Worm (Caenorhabditis elegans): ENCODE data around the gene C26B2.2.
A peak's percentile ranks its signal among the peaks of the same experiment; 100 is the strongest.

DNA sequence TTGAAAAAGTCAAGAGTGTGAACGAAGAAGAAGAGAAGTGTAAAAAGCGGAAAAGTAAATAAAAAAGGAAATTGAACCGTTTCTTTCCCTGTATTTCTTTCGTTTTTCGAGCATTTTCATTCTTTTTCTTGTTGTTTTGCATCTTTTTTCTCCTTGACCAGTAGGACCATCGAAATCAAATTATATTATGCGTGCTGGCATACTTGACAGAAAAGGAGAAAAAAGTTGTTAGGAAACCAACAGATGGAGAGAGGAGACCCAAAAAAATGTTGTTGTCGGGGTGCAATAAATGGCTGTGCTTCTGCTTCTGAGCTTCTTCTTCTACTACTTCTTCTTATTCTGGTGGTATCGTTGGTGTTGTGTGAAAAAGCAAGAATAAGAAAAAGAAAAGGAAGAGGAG, 32.0 kb upstream of the C26B2.2 start:
- TF ChIP-seq ceh-82 (tag; optimal IDR thresholded peaks at IDR 0.05) (no peak), nhr-77 (tag; optimal IDR thresholded peaks at IDR 0.05) (no peak), pha-4 (tag; optimal IDR thresholded peaks at IDR 0.05) (peak; percentile 68)
